Fruit fly (Drosophila melanogaster) whole organism, prepupa: ENCODE measurements around the gene Argp.

Source experiments
- CG10631 ChIP-seq: fragments of 200-800 bp; sonication (Bioruptor generic); optimal IDR thresholded peaks from 2 replicates; lab custom pipeline; 2016; ENCODE audit warnings: missing biosample characterization, missing genetic modification characterization
- CG10669 ChIP-seq: fragments of 200-800 bp; sonication (Bioruptor generic); optimal IDR thresholded peaks from 3 replicates; lab custom pipeline; 2018; ENCODE audit warnings: missing biosample characterization, mild to moderate bottlenecking, missing genetic modification characterization, moderate library complexity
- CG11294 ChIP-seq: fragments of 200-800 bp; sonication (Bioruptor generic); IDR thresholded peaks from 2 replicates; pipeline ENCODE4 v1.3.6; 2022; ENCODE audit warnings: missing biosample characterization, missing genetic modification characterization
- CG11902 ChIP-seq: fragments of 200-800 bp; sonication (Bioruptor generic); optimal IDR thresholded peaks from 3 replicates; lab custom pipeline; 2016; ENCODE audit warnings: missing biosample characterization, missing genetic modification characterization
- CG15336 ChIP-seq: fragments of 200-800 bp; sonication (Bioruptor generic); IDR thresholded peaks from 2 replicates; pipeline ENCODE4 v1.3.6; 2022; ENCODE audit warnings: missing biosample characterization, missing genetic modification characterization
- CG1621 ChIP-seq: fragments of 200-800 bp; sonication (Bioruptor generic); optimal IDR thresholded peaks from 3 replicates; lab custom pipeline; 2018; ENCODE audit warnings: missing biosample characterization, mild to moderate bottlenecking, missing genetic modification characterization
- CG16779 ChIP-seq: fragments of 200-800 bp; sonication (Bioruptor generic); optimal IDR thresholded peaks from 3 replicates; lab custom pipeline; 2017; ENCODE audit warnings: missing biosample characterization, mild to moderate bottlenecking, missing genetic modification characterization
- CG3032 ChIP-seq: fragments of 200-800 bp; optimal IDR thresholded peaks from 2 replicates; lab custom pipeline; 2019; ENCODE audit warnings: missing biosample characterization, mild to moderate bottlenecking, missing genetic modification characterization, moderate library complexity
- CG34406 ChIP-seq: fragments of 200-800 bp; sonication (Bioruptor generic); optimal IDR thresholded peaks from 3 replicates; lab custom pipeline; 2016; ENCODE audit warnings: missing biosample characterization, missing genetic modification characterization
- CG3919 ChIP-seq: fragments of 200-800 bp; sonication (Bioruptor generic); optimal IDR thresholded peaks from 3 replicates; lab custom pipeline; 2016; ENCODE audit warnings: missing biosample characterization, missing genetic modification characterization
- CG4318 ChIP-seq: fragments of 200-800 bp; sonication (Bioruptor generic); optimal IDR thresholded peaks from 3 replicates; lab custom pipeline; 2017; ENCODE audit warnings: missing biosample characterization, mild to moderate bottlenecking, missing genetic modification characterization
- CG6163 ChIP-seq: fragments of 200-800 bp; sonication (Bioruptor generic); IDR thresholded peaks from 3 replicates; pipeline ENCODE4 v1.3.6; 2022; ENCODE audit warnings: missing biosample characterization, missing genetic modification characterization
- CG6276 ChIP-seq: fragments of 200-800 bp; sonication (Bioruptor generic); optimal IDR thresholded peaks from 2 replicates; lab custom pipeline; 2017; ENCODE audit warnings: missing biosample characterization, mild to moderate bottlenecking, missing genetic modification characterization
- CG6792 ChIP-seq: fragments of 200-800 bp; sonication (Bioruptor generic); optimal IDR thresholded peaks from 3 replicates; lab custom pipeline; 2016; ENCODE audit warnings: missing biosample characterization, missing genetic modification characterization
- CG6808 ChIP-seq: fragments of 200-800 bp; sonication (Bioruptor generic); optimal IDR thresholded peaks from 3 replicates; lab custom pipeline; 2017; ENCODE audit warnings: missing biosample characterization, missing genetic modification characterization, mild to moderate bottlenecking, moderate library complexity, missing genetic modification reagents
- CG7368 ChIP-seq: fragments of 200-800 bp; sonication (Bioruptor generic); optimal IDR thresholded peaks from 3 replicates; lab custom pipeline; 2016; ENCODE audit warnings: missing biosample characterization, missing genetic modification characterization
- CG8319 ChIP-seq: fragments of 200-800 bp; sonication (Bioruptor generic); optimal IDR thresholded peaks from 3 replicates; lab custom pipeline; 2016; ENCODE audit warnings: missing biosample characterization, missing genetic modification characterization
- CG8632 ChIP-seq: fragments of 200-800 bp; sonication (Bioruptor generic); optimal IDR thresholded peaks from 3 replicates; lab custom pipeline; 2016; ENCODE audit warnings: missing biosample characterization, missing genetic modification characterization
- CG9139 ChIP-seq: fragments of 200-800 bp; sonication (Bioruptor generic); optimal IDR thresholded peaks from 3 replicates; lab custom pipeline; 2017; ENCODE audit warnings: missing biosample characterization, mild to moderate bottlenecking, missing genetic modification characterization
- Eip75B ChIP-seq: fragments of 200-800 bp; sonication (Bioruptor generic); optimal IDR thresholded peaks from 3 replicates; lab custom pipeline; 2016; ENCODE audit warnings: missing biosample characterization, missing genetic modification characterization
- Ets21C ChIP-seq: fragments of 200-800 bp; sonication (Bioruptor generic); optimal IDR thresholded peaks from 3 replicates; lab custom pipeline; 2016; ENCODE audit warnings: missing biosample characterization, missing genetic modification characterization
- Ets96B ChIP-seq: fragments of 200-800 bp; optimal IDR thresholded peaks from 2 replicates; lab custom pipeline; 2019; ENCODE audit warnings: missing biosample characterization, mild to moderate bottlenecking, missing genetic modification characterization, moderate library complexity
- Gug ChIP-seq: fragments of 200-800 bp; sonication (Bioruptor generic); IDR thresholded peaks from 2 replicates; pipeline ENCODE4 v1.3.6; 2022; ENCODE audit warnings: missing biosample characterization, missing genetic modification characterization
- Hr38 ChIP-seq: sonication (Bioruptor generic); optimal IDR thresholded peaks from 2 replicates; lab custom pipeline; 2016; ENCODE audit warnings: missing biosample characterization, missing genetic modification characterization
- Hr39 ChIP-seq: fragments of 200-800 bp; sonication (Bioruptor generic); optimal IDR thresholded peaks from 2 replicates; lab custom pipeline; 2016; ENCODE audit warnings: missing biosample characterization, missing genetic modification characterization
- Hr4 ChIP-seq: fragments of 200-800 bp; sonication (Bioruptor generic); optimal IDR thresholded peaks from 3 replicates; lab custom pipeline; 2016; ENCODE audit warnings: missing biosample characterization, missing genetic modification characterization
- Met ChIP-seq: fragments of 200-800 bp; sonication (Bioruptor generic); optimal IDR thresholded peaks from 3 replicates; lab custom pipeline; 2016; ENCODE audit warnings: missing biosample characterization, missing genetic modification characterization
- OdsH ChIP-seq: fragments of 200-800 bp; sonication (Bioruptor generic); optimal IDR thresholded peaks from 3 replicates; lab custom pipeline; 2016; ENCODE audit warnings: missing biosample characterization, missing genetic modification characterization
- Smox ChIP-seq: fragments of 200-800 bp; sonication (Bioruptor generic); optimal IDR thresholded peaks from 3 replicates; lab custom pipeline; 2016; ENCODE audit warnings: missing biosample characterization, missing genetic modification characterization
- Sox14 ChIP-seq: fragments of 200-800 bp; sonication (Bioruptor generic); optimal IDR thresholded peaks from 3 replicates; lab custom pipeline; 2016; ENCODE audit warnings: missing biosample characterization, missing genetic modification characterization
- achi ChIP-seq: fragments of 200-800 bp; sonication (Bioruptor generic); optimal IDR thresholded peaks from 3 replicates; lab custom pipeline; 2016; ENCODE audit warnings: missing biosample characterization, missing genetic modification characterization
- acj6 ChIP-seq: fragments of 200-800 bp; sonication (Bioruptor generic); optimal IDR thresholded peaks from 3 replicates; lab custom pipeline; 2016; ENCODE audit warnings: missing biosample characterization, missing genetic modification characterization
- cyc ChIP-seq: fragments of 200-800 bp; sonication (Bioruptor generic); optimal IDR thresholded peaks from 3 replicates; lab custom pipeline; 2016; ENCODE audit warnings: missing biosample characterization, missing genetic modification characterization
- dac ChIP-seq: fragments of 200-800 bp; sonication (Bioruptor generic); optimal IDR thresholded peaks from 2 replicates; lab custom pipeline; 2017; ENCODE audit warnings: missing biosample characterization, mild to moderate bottlenecking, missing genetic modification characterization
- dsx ChIP-seq: fragments of 200-800 bp; optimal IDR thresholded peaks from 3 replicates; lab custom pipeline; 2019; ENCODE audit warnings: missing biosample characterization, mild to moderate bottlenecking, missing genetic modification characterization, moderate library complexity; ENCODE audit not compliant: poor library complexity, severe bottlenecking
- eg ChIP-seq: fragments of 200-800 bp; sonication (Bioruptor generic); IDR thresholded peaks from 3 replicates; pipeline ENCODE4 v1.3.6; 2022; ENCODE audit warnings: missing biosample characterization, missing genetic modification characterization
- esn ChIP-seq: fragments of 200-800 bp; sonication (Bioruptor generic); optimal IDR thresholded peaks from 2 replicates; lab custom pipeline; 2016; ENCODE audit warnings: missing biosample characterization, mild to moderate bottlenecking, missing genetic modification characterization, moderate library complexity
- fd59A ChIP-seq: fragments of 200-800 bp; sonication (Bioruptor generic); optimal IDR thresholded peaks from 2 replicates; lab custom pipeline; 2017; ENCODE audit warnings: missing biosample characterization, mild to moderate bottlenecking, missing genetic modification characterization, missing genetic modification reagents
- fkh ChIP-seq: fragments of 200-800 bp; sonication (Bioruptor generic); optimal IDR thresholded peaks from 3 replicates; lab custom pipeline; 2017; ENCODE audit warnings: missing biosample characterization, mild to moderate bottlenecking, missing genetic modification characterization, moderate library complexity
- lz ChIP-seq: fragments of 200-800 bp; sonication (Bioruptor generic); optimal IDR thresholded peaks from 3 replicates; lab custom pipeline; 2016; ENCODE audit warnings: missing biosample characterization, missing genetic modification characterization
- net ChIP-seq: fragments of 200-800 bp; sonication (Bioruptor generic); optimal IDR thresholded peaks from 3 replicates; lab custom pipeline; 2016; ENCODE audit warnings: missing biosample characterization, missing genetic modification characterization
- pdm3 ChIP-seq: fragments of 200-800 bp; sonication (Bioruptor generic); optimal IDR thresholded peaks from 3 replicates; lab custom pipeline; 2016; ENCODE audit warnings: missing biosample characterization, missing genetic modification characterization
- salr ChIP-seq, 2 experiments: fragments of 200-800 bp; sonication (Bioruptor generic); optimal IDR thresholded peaks; 3 replicates each; lab custom pipeline; 2016 to 2018; ENCODE audit warnings: missing biosample characterization in 2 of 2, missing genetic modification characterization in 2 of 2, mild to moderate bottlenecking in 1 of 2
- spab ChIP-seq: fragments of 200-800 bp; sonication (Bioruptor generic); optimal IDR thresholded peaks from 2 replicates; lab custom pipeline; 2017; ENCODE audit warnings: missing biosample characterization, mild to moderate bottlenecking, missing genetic modification characterization, missing genetic modification reagents
- ss ChIP-seq, 2 experiments: fragments of 200-800 bp; sonication (Bioruptor generic); optimal IDR thresholded peaks; 2 replicates in 1 of 2; 3 replicates in 1 of 2; lab custom pipeline; 2017 to 2018; ENCODE audit warnings: mild to moderate bottlenecking in 2 of 2, missing biosample characterization in 2 of 2, missing genetic modification characterization in 2 of 2, moderate library complexity in 1 of 2
- svp ChIP-seq: fragments of 200-800 bp; sonication (Bioruptor generic); peaks from one replicate; lab custom pipeline; 2016; ENCODE audit warnings: missing biosample characterization, missing genetic modification characterization
- topi ChIP-seq: fragments of 200-800 bp; sonication (Bioruptor generic); optimal IDR thresholded peaks from 3 replicates; lab custom pipeline; 2016; ENCODE audit warnings: missing biosample characterization, missing genetic modification characterization

Argp gene

DNA sequence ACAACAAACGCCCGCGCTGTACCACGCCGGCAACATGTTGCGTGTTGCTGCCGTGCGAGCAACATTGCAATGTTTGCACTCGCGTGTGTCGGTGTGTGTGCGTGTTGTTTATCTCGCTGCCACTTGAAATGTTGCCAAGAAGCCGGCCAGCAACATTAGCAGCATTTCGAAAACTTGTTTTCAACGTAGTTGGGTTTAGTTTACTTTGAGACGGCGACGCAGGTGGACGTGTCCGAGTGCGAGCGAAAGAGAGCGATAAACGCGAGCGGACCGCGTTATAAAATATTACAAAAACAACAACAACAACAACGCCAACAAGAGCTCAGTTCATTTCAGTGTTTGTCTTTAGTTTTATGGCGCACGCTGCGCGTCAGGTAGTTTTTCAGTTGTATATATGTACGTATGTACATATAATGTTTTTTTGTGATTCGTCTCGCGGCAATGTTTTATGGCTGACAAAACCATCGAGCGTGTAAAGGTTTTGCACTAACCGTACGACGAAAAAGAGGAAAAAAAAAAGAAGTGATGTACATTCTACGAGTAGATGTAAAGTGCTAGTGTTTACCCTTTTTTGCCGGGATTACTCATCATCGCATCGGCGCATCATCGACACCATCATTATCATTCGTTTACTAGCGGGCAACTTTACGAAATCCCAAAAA, 5.4 kb upstream of the Argp start, which contains the start of gene kmr (continued):
- TF ChIP-seq esn (GFP tag; lab: Kevin White, UChicago), result no peak
- TF ChIP-seq pdm3 (GFP tag; lab: Kevin White, UChicago), result no peak
- peak; percentile 5 for TF ChIP-seq acj6 (GFP tag; lab: Kevin White, UChicago)
- TF ChIP-seq CG4318 (GFP tag; lab: Kevin White, UChicago), result no peak
- TF ChIP-seq CG16779 (tag; lab: Kevin White, UChicago), result no peak
- TF ChIP-seq CG34406 (GFP tag; lab: Kevin White, UChicago), result no peak
- TF ChIP-seq cyc (GFP tag; lab: Kevin White, UChicago), result no peak
- TF ChIP-seq spab (GFP tag; lab: Kevin White, UChicago), result no peak
- peak; percentile 39 for TF ChIP-seq svp
- peak; percentile 57; the same call in 2 of the 3 replicates for TF ChIP-seq CG6163
- TF ChIP-seq dsx, result peak; percentile 58
- TF ChIP-seq CG15336 (GFP tag; lab: Robert Waterston, UW), result peak; percentile 16; the same call in 1 of the 2 replicates
- TF ChIP-seq Eip75B (GFP tag; lab: Kevin White, UChicago), result peak; percentile 46
- peak; percentile 23 for TF ChIP-seq CG6276 (GFP tag; lab: Kevin White, UChicago)
- TF ChIP-seq Sox14, result no peak
- TF ChIP-seq CG6792, result no peak
- TF ChIP-seq CG8632 (GFP tag; lab: Kevin White, UChicago), result no peak
- TF ChIP-seq fd59A (GFP tag; lab: Kevin White, UChicago), result no peak
- TF ChIP-seq CG11902, result no peak
- TF ChIP-seq Ets21C (GFP tag; lab: Kevin White, UChicago), result no peak
- no peak for TF ChIP-seq CG8319
- TF ChIP-seq eg (GFP tag; lab: Robert Waterston, UW), result peak; percentile 55; the same call in 2 of the 3 replicates
- no peak for TF ChIP-seq Hr38 (GFP tag; lab: Kevin White, UChicago)
- TF ChIP-seq CG3032 (tag; lab: Kevin White, UChicago), result peak; percentile 13
- no peak for TF ChIP-seq CG9139 (GFP tag; lab: Kevin White, UChicago)
- TF ChIP-seq CG3919 (GFP tag; lab: Kevin White, UChicago), result peak; percentile 32
- peak; percentile 48 for TF ChIP-seq net (GFP tag; lab: Kevin White, UChicago)
- peak; percentile 1 for TF ChIP-seq topi (GFP tag; lab: Kevin White, UChicago)
- no peak for TF ChIP-seq lz (GFP tag; lab: Kevin White, UChicago)
- peak; percentile 96 for TF ChIP-seq fkh (GFP tag; lab: Kevin White, UChicago)
- no peak for TF ChIP-seq achi (GFP tag; lab: Kevin White, UChicago)
- no peak for TF ChIP-seq Hr4 (GFP tag; lab: Kevin White, UChicago)
- TF ChIP-seq Met (GFP tag; lab: Kevin White, UChicago), result no peak
- TF ChIP-seq CG11294 (GFP tag; lab: Robert Waterston, UW), result no peak
- no peak for TF ChIP-seq Ets96B (tag; lab: Kevin White, UChicago)
- peak; percentile 33 to 47 for TF ChIP-seq ss (GFP tag; optimal IDR thresholded peaks at IDR 0.05; lab: Kevin White, UChicago)
- no peak for TF ChIP-seq salr (GFP tag; optimal IDR thresholded peaks at IDR 0.05; lab: Kevin White, UChicago)

DNA sequence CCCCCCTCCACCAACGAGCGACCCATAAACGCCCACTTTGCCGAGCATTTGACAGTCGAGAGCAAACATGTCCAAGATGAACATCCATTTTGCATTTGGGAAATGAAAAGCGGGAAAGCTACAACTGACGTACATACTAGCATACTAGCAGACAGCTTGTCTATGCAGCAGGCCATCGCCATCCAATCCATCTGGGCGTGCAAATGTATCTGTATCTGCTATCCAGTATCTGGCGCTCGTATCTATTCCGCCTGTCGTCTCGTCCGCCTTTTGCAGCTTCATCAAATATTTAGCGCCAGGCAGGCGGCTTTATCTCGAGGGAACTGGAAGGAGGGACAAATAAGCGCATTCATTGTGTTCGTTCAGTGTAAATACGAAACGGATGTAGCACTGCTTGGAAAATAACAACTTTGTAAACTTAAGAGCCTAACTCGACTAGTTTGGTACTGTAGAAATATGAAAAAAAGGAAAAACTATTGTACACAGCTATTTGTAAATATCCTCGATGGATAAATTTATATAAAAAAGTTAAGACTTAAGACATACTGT, 4.3 kb upstream of the Argp start:
- peak in 1 of 2 experiments; percentile 53 for TF ChIP-seq salr (GFP tag; optimal IDR thresholded peaks at IDR 0.05; lab: Kevin White, UChicago)
- TF ChIP-seq OdsH (GFP tag; lab: Kevin White, UChicago), result no peak
- peak; percentile 8 for TF ChIP-seq CG10631 (GFP tag; lab: Kevin White, UChicago)
- peak; percentile 6 for TF ChIP-seq lz (GFP tag; lab: Kevin White, UChicago)
- peak; percentile 49; the same call in 1 of the 3 replicates for TF ChIP-seq eg (GFP tag; lab: Robert Waterston, UW)
- TF ChIP-seq Hr39 (GFP tag; lab: Kevin White, UChicago), result peak; percentile 18
- peak; percentile 6 for TF ChIP-seq CG6808 (GFP tag; lab: Kevin White, UChicago)
- TF ChIP-seq dsx, result peak; percentile 32
- no peak for TF ChIP-seq topi (GFP tag; lab: Kevin White, UChicago)
- no peak for TF ChIP-seq achi (GFP tag; lab: Kevin White, UChicago)
- TF ChIP-seq fd59A (GFP tag; lab: Kevin White, UChicago), result peak; percentile 19
- TF ChIP-seq Gug (GFP tag; lab: Robert Waterston, UW), result peak; percentile 52
- TF ChIP-seq svp, result no peak
- TF ChIP-seq Smox (GFP tag; lab: Kevin White, UChicago), result no peak
- TF ChIP-seq CG7368 (GFP tag; lab: Kevin White, UChicago), result peak; percentile 41
- peak; percentile 36 for TF ChIP-seq CG10669 (GFP tag; lab: Kevin White, UChicago)
- TF ChIP-seq dac, result no peak
- peak; percentile 15 for TF ChIP-seq CG6792
- peak; percentile 43 for TF ChIP-seq CG3919 (GFP tag; lab: Kevin White, UChicago)
- TF ChIP-seq CG1621 (tag; lab: Kevin White, UChicago), result peak; percentile 23
- no peak for TF ChIP-seq Ets96B (tag; lab: Kevin White, UChicago)
- peak; percentile 6 for TF ChIP-seq Met (GFP tag; lab: Kevin White, UChicago)
- TF ChIP-seq CG3032 (tag; lab: Kevin White, UChicago), result peak; percentile 1
- TF ChIP-seq cyc (GFP tag; lab: Kevin White, UChicago), result peak; percentile 9
